Worm (Caenorhabditis elegans) whole organism, dauer: ENCODE measurements around the gene F20D6.9.

Source experiments
- unc-62 ChIP-seq: sonication (generic microtip); optimal IDR thresholded peaks from 2 replicates; lab custom pipeline; 2017; ENCODE audit warnings: missing biosample characterization, missing genetic modification reagents, missing genetic modification characterization

Gene F20D6.9

DNA sequence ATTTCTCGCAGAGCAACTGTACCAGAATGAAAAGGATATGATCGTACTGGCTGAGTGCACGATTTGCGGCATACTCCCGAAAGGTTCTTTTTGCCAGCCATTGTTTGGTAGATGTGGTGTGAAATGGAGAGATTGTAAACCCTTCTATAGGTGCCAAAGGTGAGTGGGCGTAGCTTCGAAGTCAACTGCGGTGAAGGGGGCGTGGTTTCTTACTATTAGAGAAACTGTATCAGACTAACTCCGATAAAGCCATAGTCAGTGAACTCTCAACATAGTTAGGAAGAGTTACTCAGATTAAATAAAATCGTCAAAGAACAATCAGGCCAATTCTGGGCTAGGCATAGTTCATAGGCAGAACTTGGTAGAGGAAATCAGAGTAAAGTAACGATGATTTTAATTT is at the start of gene F20D6.9:
Gene F20D6.9 (minus strand): TSS at position 101 of the 400 bp plus-strand sequence.
- no peak for TF ChIP-seq unc-62 (GFP tag; lab: Kevin White, UChicago)

ce11 chrV:8226812-8227211 is 49.6 kb upstream of the F20D6.9 start, which contains the start of gene K07C11.10:
K07C11.10 (minus strand) TSS chrV:8226912.
- TF ChIP-seq unc-62 (GFP tag; lab: Kevin White, UChicago) = no peak

DNA sequence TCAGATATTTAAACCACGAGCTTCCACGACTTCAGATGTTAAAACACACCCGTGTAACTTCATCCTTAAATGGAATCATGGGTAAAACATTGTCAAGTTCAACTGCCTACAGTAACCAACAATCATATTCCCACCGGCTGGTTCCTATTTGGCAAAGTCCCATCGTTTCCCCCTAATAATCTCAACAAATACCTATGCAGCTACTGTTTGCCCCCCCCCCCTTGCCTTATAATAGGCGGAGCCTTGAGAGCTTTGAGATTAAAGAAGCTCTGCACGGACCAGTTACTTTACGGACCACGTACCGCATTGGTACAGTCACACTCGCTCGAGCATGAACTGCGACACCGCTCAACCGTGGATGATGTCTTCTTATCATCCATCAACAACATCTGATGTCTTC is 47.4 kb upstream of the F20D6.9 start, which contains the start of gene pax-1:
Gene pax-1 (plus strand): TSS at position 301 of the 400 bp plus-strand sequence.
- TF ChIP-seq unc-62 (GFP tag; lab: Kevin White, UChicago) = no peak

- no peak for TF ChIP-seq unc-62 (GFP tag; lab: Kevin White, UChicago)
Observed at ce11 chrV:8223417-8223816, 46.2 kb upstream of the F20D6.9 start.

DNA sequence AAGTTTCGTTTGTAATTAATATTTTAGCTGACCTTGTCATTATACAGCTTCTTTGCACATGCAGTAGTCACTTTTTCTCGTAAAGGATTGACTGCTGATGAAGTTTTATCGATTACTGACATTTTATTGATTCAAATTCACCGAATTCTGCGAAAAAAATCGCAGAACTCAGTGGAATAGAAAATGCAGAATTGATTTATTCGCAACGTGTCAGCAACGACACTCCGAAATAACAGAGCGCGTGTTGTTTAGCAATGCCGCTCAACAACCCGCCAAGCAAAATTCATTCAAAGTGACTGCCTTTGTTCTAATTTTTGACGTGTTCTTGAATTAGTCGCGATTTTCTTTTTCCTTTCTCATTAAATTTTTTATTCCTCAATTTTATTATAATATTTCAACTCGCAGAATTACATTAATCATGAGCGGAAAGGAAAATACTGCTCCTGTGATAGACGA is 43.9 kb upstream of the F20D6.9 start, which contains the start of the genes cogc-6 and air-1:
Gene cogc-6 (minus strand): TSS at position 234 of the 456 bp plus-strand sequence.
Gene air-1 (plus strand): TSS at position 406 of the 456 bp plus-strand sequence.
- TF ChIP-seq unc-62 (GFP tag; lab: Kevin White, UChicago) = no peak

DNA sequence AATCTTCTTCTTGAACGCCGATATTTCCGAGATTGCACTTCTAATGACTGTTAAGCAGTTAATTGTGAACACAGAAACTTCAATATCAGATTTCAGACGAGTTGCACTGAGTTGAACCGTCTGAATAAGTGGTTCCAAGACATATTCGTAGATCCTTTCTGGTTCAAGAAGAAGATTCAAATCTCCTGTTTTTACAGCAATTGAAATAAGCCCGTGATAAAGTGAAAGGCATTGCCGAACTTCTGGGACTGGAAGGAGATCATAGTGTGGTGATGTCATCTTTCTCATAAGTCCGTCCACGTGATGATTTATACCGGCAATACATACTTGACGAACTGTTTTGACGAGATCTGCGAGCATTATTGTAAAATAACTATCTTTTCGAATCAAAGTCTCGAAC is 42.3 kb upstream of the F20D6.9 start:
- no peak for TF ChIP-seq unc-62 (GFP tag; lab: Kevin White, UChicago)

DNA sequence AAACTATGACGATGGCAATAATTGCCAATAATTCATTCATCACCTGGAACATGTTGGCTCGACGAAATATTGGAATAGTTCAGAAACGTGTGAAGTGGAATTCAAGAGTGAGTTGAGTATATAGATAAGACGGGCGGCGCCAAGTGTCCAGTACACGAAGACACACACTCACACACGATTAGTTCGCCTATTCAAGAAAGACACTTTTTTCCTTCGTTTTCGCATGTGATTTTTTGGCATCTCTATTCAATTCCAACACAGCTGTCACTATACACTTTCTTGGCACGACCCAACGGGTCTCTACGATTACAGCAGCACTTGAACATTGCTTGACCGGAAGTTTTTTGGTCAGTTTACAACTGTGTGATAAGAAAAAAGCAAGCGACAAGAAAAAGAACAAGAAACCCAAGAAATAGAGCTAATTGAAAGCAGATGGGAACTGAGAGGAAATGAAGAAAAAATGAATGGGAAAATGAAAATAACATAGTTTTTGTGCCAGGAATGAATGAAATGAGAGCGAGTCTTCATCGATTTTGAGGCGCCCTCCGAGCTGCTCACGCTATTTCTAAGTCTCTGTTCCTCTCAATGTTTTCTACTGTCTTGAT is 40.5 kb upstream of the F20D6.9 start, which contains the start of gene K07C11.8:
Gene K07C11.8 (minus strand): TSS at position 224 of the 605 bp plus-strand sequence.
- TF ChIP-seq unc-62 (GFP tag; lab: Kevin White, UChicago) = no peak

- TF ChIP-seq unc-62 (GFP tag; lab: Kevin White, UChicago) = no peak
Observed at ce11 chrV:8217118-8217517, 39.9 kb upstream of the F20D6.9 start.

- no peak for TF ChIP-seq unc-62 (GFP tag; lab: Kevin White, UChicago)
Observed at ce11 chrV:8215158-8215557, 37.9 kb upstream of the F20D6.9 start.

DNA sequence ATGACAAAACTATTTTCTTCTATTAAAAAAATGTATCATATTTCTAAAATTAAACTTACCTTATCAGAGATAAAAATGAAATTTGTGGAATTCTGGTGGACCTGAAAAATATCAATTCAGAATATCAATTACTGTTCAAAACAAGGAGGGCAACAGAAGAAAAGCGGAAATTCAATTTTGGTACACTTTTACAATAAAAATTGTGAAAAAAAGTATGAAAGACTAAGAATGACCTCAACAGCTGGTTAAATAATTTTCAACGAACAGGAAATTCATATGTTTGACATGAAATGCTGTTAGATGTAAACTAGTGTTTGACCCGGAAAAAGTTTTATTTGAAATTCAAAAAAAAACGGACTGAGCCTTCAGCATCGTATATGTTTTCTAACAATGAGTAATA is 36.6 kb upstream of the F20D6.9 start, which contains the start of gene K07C11.7:
Gene K07C11.7 (minus strand): TSS at position 101 of the 400 bp plus-strand sequence.
- TF ChIP-seq unc-62 (GFP tag; lab: Kevin White, UChicago) = no peak

DNA sequence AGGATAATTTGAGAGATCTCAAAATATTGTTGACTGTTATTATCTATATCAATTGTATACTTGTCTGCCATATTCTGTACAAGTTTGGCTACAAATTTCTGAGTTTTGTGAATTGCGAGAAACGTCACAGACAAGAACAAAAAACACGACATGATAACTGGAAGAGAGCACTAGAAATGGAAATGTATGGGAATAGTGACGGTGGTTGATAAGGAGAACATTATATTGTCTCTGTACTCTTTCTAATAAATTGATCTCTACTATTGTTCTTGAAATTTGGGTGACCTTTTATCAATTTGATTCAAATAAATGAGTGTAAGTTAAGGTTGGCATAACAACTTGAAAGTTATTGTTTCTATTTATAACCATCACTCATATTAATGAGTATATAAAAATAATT is 35.6 kb upstream of the F20D6.9 start:
- TF ChIP-seq unc-62 (GFP tag; lab: Kevin White, UChicago) = no peak

DNA sequence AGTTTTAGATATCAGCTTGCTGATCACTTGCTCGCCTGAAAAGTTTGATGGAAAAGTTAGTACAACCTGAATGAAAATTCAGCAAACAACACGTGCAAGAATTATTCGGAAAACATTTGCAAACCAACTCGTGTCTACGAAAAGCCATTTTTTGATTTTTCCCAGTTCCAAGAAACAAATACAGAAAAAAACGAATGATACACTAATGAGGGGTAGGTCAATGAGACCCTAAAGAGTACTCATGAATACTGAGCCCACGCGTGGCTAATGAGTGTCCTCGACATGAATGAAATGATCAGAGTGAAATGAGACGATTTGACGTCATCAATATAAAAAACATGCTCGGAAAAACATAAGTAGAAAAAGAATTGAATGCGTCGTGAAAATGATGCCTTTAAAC is 34.7 kb upstream of the F20D6.9 start:
- TF ChIP-seq unc-62 (GFP tag; lab: Kevin White, UChicago) = no peak

ce11 chrV:8210527-8210926 is 33.3 kb upstream of the F20D6.9 start:
- no peak for TF ChIP-seq unc-62 (GFP tag; lab: Kevin White, UChicago)

DNA sequence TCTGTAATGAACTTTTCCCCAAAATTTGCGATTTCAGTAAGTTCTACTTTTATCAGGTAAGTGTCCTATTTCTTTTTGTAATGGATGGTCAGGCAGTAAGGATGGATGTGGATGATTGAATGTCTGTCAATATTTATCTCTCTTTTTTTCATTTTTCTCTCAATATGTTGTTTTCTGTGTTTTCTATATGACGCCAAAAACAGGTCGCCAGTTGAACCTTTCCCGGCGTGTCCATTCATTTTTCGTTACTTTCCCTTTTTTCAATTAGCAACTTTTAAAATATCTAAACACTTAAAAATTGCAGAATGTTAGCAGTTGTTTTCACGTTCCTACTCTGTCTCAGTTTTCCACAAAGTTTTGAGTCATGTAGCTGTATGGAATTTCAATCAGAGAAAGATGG is 29.7 kb upstream of the F20D6.9 start, which contains the start of gene timp-1:
Gene timp-1 (plus strand): TSS at position 305 of the 400 bp plus-strand sequence.
- no peak for TF ChIP-seq unc-62 (GFP tag; lab: Kevin White, UChicago)

DNA sequence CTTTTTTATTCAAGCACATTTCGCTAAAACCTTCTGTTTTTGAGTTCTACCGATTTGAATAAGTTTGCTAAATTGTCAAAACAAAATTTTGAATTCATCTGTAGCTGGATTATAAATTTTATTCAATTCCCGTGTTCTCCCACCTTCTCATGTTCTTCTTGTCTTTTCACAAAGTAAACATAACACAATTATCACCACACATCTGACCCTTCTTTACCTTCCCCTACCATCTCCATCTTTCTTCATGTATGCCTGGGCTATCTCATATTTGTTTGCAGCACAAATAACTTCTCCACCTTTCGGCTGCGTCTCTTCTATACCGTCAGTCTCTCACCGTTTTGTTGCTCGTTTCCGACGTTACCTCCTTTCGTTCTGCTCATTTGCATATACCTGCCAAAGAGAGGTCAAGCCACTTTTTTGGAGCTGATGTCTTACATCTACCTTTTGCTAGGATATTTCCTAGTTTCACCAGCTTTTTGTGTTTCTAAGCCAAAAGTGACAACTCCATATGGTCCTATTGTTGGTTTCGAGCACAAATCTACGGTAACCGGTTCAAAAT is 25.9 kb upstream of the F20D6.9 start, which contains the start of gene cest-17:
Gene cest-17 (plus strand): TSS at position 248 of the 559 bp plus-strand sequence.
- no peak for TF ChIP-seq unc-62 (GFP tag; lab: Kevin White, UChicago)

DNA sequence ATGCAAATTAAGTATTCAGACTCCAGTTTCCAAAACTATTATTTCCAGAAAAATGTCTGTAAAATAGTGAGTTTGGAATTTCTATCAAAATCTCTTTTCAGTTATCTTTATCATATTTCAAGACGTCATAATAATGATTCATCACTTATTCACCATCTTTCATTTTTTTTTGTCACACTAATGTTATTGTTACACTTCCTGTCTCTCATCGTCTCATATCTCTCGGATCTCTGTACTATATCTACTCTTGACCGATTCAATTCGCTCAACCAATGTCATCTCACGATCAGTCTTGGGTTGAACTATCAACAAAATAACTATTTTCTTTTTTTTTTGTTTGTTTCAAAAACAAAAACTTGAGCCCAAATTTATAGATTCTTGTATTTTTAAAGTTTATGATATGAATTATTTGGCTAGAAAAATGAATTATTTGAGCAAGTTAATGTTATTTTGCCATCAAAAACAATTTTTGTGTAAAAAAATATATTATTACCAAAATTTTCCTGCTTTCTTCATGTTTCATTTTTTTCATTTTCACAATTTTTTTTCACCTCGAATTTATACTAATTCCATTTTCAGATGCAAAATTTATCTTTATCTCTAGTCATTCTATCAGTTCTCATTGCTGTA is 24.1 kb upstream of the F20D6.9 start, which contains the start of gene cri-2:
Gene cri-2 (plus strand): TSS at position 580 of the 630 bp plus-strand sequence.
- no peak for TF ChIP-seq unc-62 (GFP tag; lab: Kevin White, UChicago)
